Fruit fly (Drosophila melanogaster) whole organism, embryonic: ENCODE data around the gene fal.

ENCODE experiments used
- BEAF-32 ChIP-seq: fragments of 200-800 bp; sonication (Bioruptor generic); optimal IDR thresholded peaks from 3 replicates; lab custom pipeline; 2017; ENCODE audit warnings: missing biosample characterization, missing genetic modification characterization, mild to moderate bottlenecking, moderate library complexity, missing genetic modification reagents
- Blimp-1 ChIP-seq: fragments of 200-800 bp; sonication (Bioruptor generic); optimal IDR thresholded peaks from 3 replicates; lab custom pipeline; 2018; ENCODE audit warnings: missing biosample characterization, missing genetic modification characterization, mild to moderate bottlenecking, moderate library complexity, missing genetic modification reagents
- BtbVII ChIP-seq: fragments of 200-800 bp; sonication (Bioruptor generic); optimal IDR thresholded peaks from 3 replicates; lab custom pipeline; 2017; ENCODE audit warnings: missing biosample characterization, mild to moderate bottlenecking, missing genetic modification characterization
- CG12219 ChIP-seq: fragments of 200-800 bp; sonication (Bioruptor generic); optimal IDR thresholded peaks from 3 replicates; lab custom pipeline; 2018; ENCODE audit warnings: missing biosample characterization, mild to moderate bottlenecking, missing genetic modification characterization
- CG12942 ChIP-seq: fragments of 200-800 bp; sonication (Bioruptor generic); optimal IDR thresholded peaks from 3 replicates; lab custom pipeline; 2016; ENCODE audit warnings: missing biosample characterization, missing genetic modification characterization
- CG13424 ChIP-seq: fragments of 200-800 bp; sonication (Bioruptor generic); optimal IDR thresholded peaks from 2 replicates; lab custom pipeline; 2019; ENCODE audit warnings: missing biosample characterization, mild to moderate bottlenecking, missing genetic modification characterization, moderate library complexity
- CG15601 ChIP-seq: fragments of 200-800 bp; sonication (Bioruptor generic); optimal IDR thresholded peaks from 3 replicates; lab custom pipeline; 2019; ENCODE audit warnings: missing biosample characterization, mild to moderate bottlenecking, missing genetic modification characterization, moderate library complexity
- CG16863 ChIP-seq: fragments of 200-800 bp; sonication (Bioruptor generic); optimal IDR thresholded peaks from 3 replicates; lab custom pipeline; 2016; ENCODE audit warnings: missing biosample characterization, missing genetic modification characterization
- CG17359 ChIP-seq: fragments of 200-800 bp; sonication (Bioruptor generic); optimal IDR thresholded peaks from 3 replicates; lab custom pipeline; 2018; ENCODE audit warnings: missing biosample characterization, mild to moderate bottlenecking, missing genetic modification characterization, moderate library complexity
- CG4328 ChIP-seq: fragments of 200-800 bp; sonication (Bioruptor generic); optimal IDR thresholded peaks from 3 replicates; lab custom pipeline; 2017; ENCODE audit warnings: missing biosample characterization, missing genetic modification reagents, missing genetic modification characterization
- CG4820 ChIP-seq: fragments of 200-800 bp; sonication (Bioruptor generic); optimal IDR thresholded peaks from 3 replicates; lab custom pipeline; 2016; ENCODE audit warnings: missing biosample characterization, missing genetic modification characterization
- CG6765 ChIP-seq: fragments of 200-800 bp; sonication (Bioruptor generic); optimal IDR thresholded peaks from 3 replicates; lab custom pipeline; 2017; ENCODE audit warnings: missing biosample characterization, mild to moderate bottlenecking, missing genetic modification characterization
- CG7745 ChIP-seq: fragments of 200-800 bp; sonication (Bioruptor generic); optimal IDR thresholded peaks from 2 replicates; lab custom pipeline; 2018; ENCODE audit warnings: missing biosample characterization, mild to moderate bottlenecking, missing genetic modification characterization, moderate library complexity
- CG9876 ChIP-seq: fragments of 200-800 bp; sonication (Bioruptor generic); optimal IDR thresholded peaks from 2 replicates; lab custom pipeline; 2016; ENCODE audit warnings: missing biosample characterization, missing genetic modification characterization
- CrebB ChIP-seq: fragments of 200-800 bp; sonication (Bioruptor generic); optimal IDR thresholded peaks from 3 replicates; lab custom pipeline; 2018; ENCODE audit warnings: missing biosample characterization, mild to moderate bottlenecking, missing genetic modification characterization
- Dbx ChIP-seq: fragments of 200-800 bp; sonication (Bioruptor generic); IDR thresholded peaks from 3 replicates; pipeline ENCODE4 v1.3.6; 2022; ENCODE audit warnings: missing biosample characterization, missing genetic modification characterization
- Eip74EF ChIP-seq, 2 experiments: fragments of 200-800 bp in 1 of 2; fragments of >200 bp in 1 of 2; sonication (Bioruptor generic) in 1 of 2; optimal IDR thresholded peaks; 2 replicates each; lab custom pipeline; 2017 to 2019; ENCODE audit warnings: missing biosample characterization in 2 of 2, missing genetic modification characterization in 2 of 2, mild to moderate bottlenecking in 1 of 2, moderate library complexity in 1 of 2
- Ets65A ChIP-seq: fragments of 200-800 bp; sonication (Bioruptor generic); peaks from one replicate; lab custom pipeline; 2016; ENCODE audit warnings: missing biosample characterization, missing genetic modification characterization
- Fer3 ChIP-seq: fragments of 200-800 bp; sonication (Bioruptor generic); optimal IDR thresholded peaks from 2 replicates; lab custom pipeline; 2018; ENCODE audit warnings: missing biosample characterization, mild to moderate bottlenecking, missing genetic modification characterization, moderate library complexity
- Gsc ChIP-seq: fragments of 200-800 bp; sonication (Bioruptor generic); IDR thresholded peaks from 2 replicates; pipeline ENCODE4 v1.3.6; 2022; ENCODE audit warnings: missing biosample characterization, missing genetic modification characterization
- H2.0 ChIP-seq: fragments of 200-800 bp; sonication (Bioruptor generic); IDR thresholded peaks from 2 replicates; pipeline ENCODE4 v1.3.6; 2022; ENCODE audit warnings: missing biosample characterization, missing genetic modification characterization
- Hmr ChIP-seq: fragments of 200-800 bp; sonication (Bioruptor generic); optimal IDR thresholded peaks from 3 replicates; lab custom pipeline; 2017; ENCODE audit warnings: mild to moderate bottlenecking, missing biosample characterization, missing genetic modification reagents, missing genetic modification characterization
- Hmx ChIP-seq: fragments of 200-800 bp; sonication (Bioruptor generic); optimal IDR thresholded peaks from 2 replicates; lab custom pipeline; 2016; ENCODE audit warnings: missing biosample characterization, missing genetic modification characterization
- Meics ChIP-seq: fragments of 200-800 bp; sonication (Bioruptor generic); optimal IDR thresholded peaks from 2 replicates; lab custom pipeline; 2017; ENCODE audit warnings: missing biosample characterization, mild to moderate bottlenecking, missing genetic modification characterization
- Neu2 ChIP-seq: fragments of 200-800 bp; sonication (Bioruptor generic); optimal IDR thresholded peaks from 3 replicates; lab custom pipeline; 2016; ENCODE audit warnings: missing biosample characterization, missing genetic modification characterization, borderline replicate concordance
- Nf-YB ChIP-seq: fragments of 200-800 bp; sonication (Bioruptor generic); optimal IDR thresholded peaks from 3 replicates; lab custom pipeline; 2019; ENCODE audit warnings: missing biosample characterization, mild to moderate bottlenecking, missing genetic modification characterization, moderate library complexity
- bab2 ChIP-seq: fragments of 200-800 bp; sonication (Bioruptor generic); optimal IDR thresholded peaks from 2 replicates; lab custom pipeline; 2016; ENCODE audit warnings: missing biosample characterization, missing genetic modification characterization
- bcd ChIP-seq: fragments of 200-800 bp; sonication (Bioruptor generic); optimal IDR thresholded peaks from 2 replicates; lab custom pipeline; 2017; ENCODE audit warnings: missing biosample characterization, mild to moderate bottlenecking, missing genetic modification characterization
- bowl ChIP-seq: fragments of 200-800 bp; sonication (Bioruptor generic); IDR thresholded peaks from 2 replicates; pipeline ENCODE4 v1.3.6; 2022; ENCODE audit warnings: missing biosample characterization, missing genetic modification characterization
- chif ChIP-seq, 2 experiments: fragments of 200-800 bp; sonication (Bioruptor generic); optimal IDR thresholded peaks; 3 replicates each; lab custom pipeline; 2016; ENCODE audit warnings: missing biosample characterization in 2 of 2, missing genetic modification characterization in 2 of 2
- ci ChIP-seq: fragments of 200-800 bp; sonication (Bioruptor generic); IDR thresholded peaks from 3 replicates; pipeline ENCODE4 v1.3.6; 2022; ENCODE audit warnings: missing biosample characterization, missing genetic modification characterization
- gcm ChIP-seq: fragments of 200-800 bp; sonication (Bioruptor generic); optimal IDR thresholded peaks from 2 replicates; lab custom pipeline; 2019; ENCODE audit warnings: missing biosample characterization, mild to moderate bottlenecking, missing genetic modification characterization, moderate library complexity
- grn ChIP-seq: fragments of 200-800 bp; sonication (Bioruptor generic); optimal IDR thresholded peaks from 3 replicates; lab custom pipeline; 2017; ENCODE audit warnings: missing biosample characterization, missing genetic modification characterization
- hkb ChIP-seq, 2 experiments: fragments of 200-800 bp in 1 of 2; fragments of >200 bp in 1 of 2; sonication (Bioruptor generic) in 1 of 2; IDR thresholded peaks in 1 of 2; optimal IDR thresholded peaks in 1 of 2; 2 replicates each; pipeline versions ENCODE4 v1.3.6 to Lab custom; 2017 to 2022; ENCODE audit warnings: missing biosample characterization in 1 of 2, missing genetic modification characterization in 1 of 2
- lmd ChIP-seq: fragments of 200-800 bp; sonication (Bioruptor generic); IDR thresholded peaks from 2 replicates; pipeline ENCODE4 v1.3.6; 2022; ENCODE audit warnings: missing biosample characterization, missing genetic modification characterization
- mld ChIP-seq: fragments of 200-800 bp; sonication (Bioruptor generic); IDR thresholded peaks from 3 replicates; pipeline ENCODE4 v1.3.6; 2022; ENCODE audit warnings: missing biosample characterization, missing genetic modification characterization; ENCODE audit not compliant: partially characterized antibody
- nmo ChIP-seq: fragments of 200-800 bp; sonication (Bioruptor generic); optimal IDR thresholded peaks from 2 replicates; lab custom pipeline; 2018; ENCODE audit warnings: missing biosample characterization, mild to moderate bottlenecking, missing genetic modification characterization, moderate library complexity
- org-1 ChIP-seq: fragments of 200-800 bp; sonication (Bioruptor generic); optimal IDR thresholded peaks from 2 replicates; lab custom pipeline; 2017; ENCODE audit warnings: missing biosample characterization, missing genetic modification characterization
- prd ChIP-seq, 3 experiments: fragments of >200 bp in 2 of 3; fragments of 200-800 bp in 1 of 3; sonication (Bioruptor generic) in 1 of 3; optimal IDR thresholded peaks in 2 of 3; IDR thresholded peaks in 1 of 3; 2 replicates in 2 of 3; 3 replicates in 1 of 3; pipeline versions ENCODE4 v1.3.6 to Lab custom; 2017 to 2022; ENCODE audit warnings: missing biosample characterization in 1 of 3, missing genetic modification characterization in 1 of 3
- ranshi ChIP-seq: fragments of 200-800 bp; sonication (Bioruptor generic); IDR thresholded peaks from 2 replicates; pipeline ENCODE4 v1.3.6; 2022; ENCODE audit warnings: missing biosample characterization, missing genetic modification characterization
- sob ChIP-seq: fragments of 200-800 bp; sonication (Bioruptor generic); IDR thresholded peaks from 2 replicates; pipeline ENCODE4 v1.3.6; 2022; ENCODE audit warnings: missing biosample characterization, missing genetic modification characterization
- stc ChIP-seq: fragments of 200-800 bp; sonication (Bioruptor generic); IDR thresholded peaks from 2 replicates; pipeline ENCODE4 v1.3.6; 2022; ENCODE audit warnings: missing biosample characterization, missing genetic modification characterization
- tap ChIP-seq: fragments of 200-800 bp; optimal IDR thresholded peaks from 3 replicates; lab custom pipeline; 2019; ENCODE audit warnings: missing biosample characterization, mild to moderate bottlenecking, missing genetic modification characterization, moderate library complexity
- trem ChIP-seq: fragments of 200-800 bp; optimal IDR thresholded peaks from 3 replicates; lab custom pipeline; 2019; ENCODE audit warnings: missing biosample characterization, mild to moderate bottlenecking, missing genetic modification characterization, moderate library complexity
- ttk ChIP-seq: fragments of 200-800 bp; sonication (Bioruptor generic); IDR thresholded peaks from 2 replicates; pipeline ENCODE4 v2.1.2; 2022; ENCODE audit warnings: missing biosample characterization, missing genetic modification characterization
- tx ChIP-seq: fragments of 200-800 bp; sonication (Bioruptor generic); optimal IDR thresholded peaks from 2 replicates; lab custom pipeline; 2016; ENCODE audit warnings: missing biosample characterization, missing genetic modification characterization
- zf30C ChIP-seq: fragments of 200-800 bp; sonication (Bioruptor generic); optimal IDR thresholded peaks from 3 replicates; lab custom pipeline; 2018; ENCODE audit warnings: missing biosample characterization, mild to moderate bottlenecking, missing genetic modification characterization

The fal gene

dm6 chr3L:19254715-19255428 is 39.5 kb upstream of the fal start, which contains the start of the genes mRpL21 and rept (continued):
- peak; percentile 56 for TF ChIP-seq bab2 (GFP tag; lab: Kevin White, UChicago)
- TF ChIP-seq grn (GFP tag; lab: Kevin White, UChicago), result no peak
- peak; percentile 5; the same call in 1 of the 2 replicates for TF ChIP-seq ttk
- TF ChIP-seq Hmr, result peak; percentile 73
- TF ChIP-seq prd (optimal IDR thresholded peaks at IDR 0.05; lab: Kevin White, UChicago), result no peak
- 0 out of 3 replicates have a peak, but pooled peaks have one; percentile 27 for TF ChIP-seq prd (GFP tag; IDR thresholded peaks at IDR 0.05; lab: Robert Waterston, UW)
- TF ChIP-seq tap (tag; lab: Kevin White, UChicago), result peak; percentile 3
- peak; percentile 60 for TF ChIP-seq sob (GFP tag; lab: Robert Waterston, UW)
- no peak for TF ChIP-seq ranshi (GFP tag; lab: Robert Waterston, UW)
- TF ChIP-seq BEAF-32 (GFP tag; lab: Kevin White, UChicago), result peak; percentile 45
- TF ChIP-seq Meics (GFP tag; lab: Kevin White, UChicago), result peak; percentile 29
- TF ChIP-seq Neu2 (GFP tag; lab: Kevin White, UChicago), result no peak
- no peak for TF ChIP-seq CG4820 (GFP tag; lab: Kevin White, UChicago)
- TF ChIP-seq bowl, result no peak
- 0 out of 2 replicates have a peak, but pooled peaks have one; percentile 6 for TF ChIP-seq stc
- peak in 1 of 2 experiments; percentile 20 for TF ChIP-seq Eip74EF (GFP tag; optimal IDR thresholded peaks at IDR 0.05; lab: Kevin White, UChicago)
- peak; percentile 30; the same call in 1 of the 2 replicates for TF ChIP-seq lmd (GFP tag; lab: Robert Waterston, UW)
- peak; percentile 27 for TF ChIP-seq CG15601 (tag; lab: Kevin White, UChicago)
- TF ChIP-seq H2.0 (GFP tag; lab: Robert Waterston, UW), result peak; percentile 40
- no peak for TF ChIP-seq Gsc (GFP tag; lab: Robert Waterston, UW)
- TF ChIP-seq CrebB, result peak; percentile 47
- peak; percentile 70 for TF ChIP-seq nmo
- peak; percentile 50 for TF ChIP-seq tx (GFP tag; lab: Kevin White, UChicago)
- TF ChIP-seq org-1, result peak; percentile 29
- TF ChIP-seq BtbVII, result peak; percentile 7
- peak; percentile 53 for TF ChIP-seq trem (tag; lab: Kevin White, UChicago)
- TF ChIP-seq Nf-YB (GFP tag; lab: Kevin White, UChicago), result peak; percentile 5
- TF ChIP-seq CG16863 (GFP tag; lab: Kevin White, UChicago), result peak; percentile 17
- TF ChIP-seq CG13424 (tag; lab: Kevin White, UChicago), result peak; percentile 43
- TF ChIP-seq CG4328, result peak; percentile 9
- TF ChIP-seq Ets65A, result peak; percentile 94
- peak; percentile 28 for TF ChIP-seq CG12942 (GFP tag; lab: Kevin White, UChicago)
- TF ChIP-seq zf30C, result no peak
- peak; percentile 32 for TF ChIP-seq CG9876 (GFP tag; lab: Kevin White, UChicago)
- TF ChIP-seq bcd (GFP tag; lab: Kevin White, UChicago), result peak; percentile 45
- TF ChIP-seq Blimp-1 (GFP tag; lab: Kevin White, UChicago), result no peak
- TF ChIP-seq CG6765 (GFP tag; lab: Kevin White, UChicago), result peak; percentile 16
- no peak for TF ChIP-seq gcm (GFP tag; lab: Kevin White, UChicago)
- TF ChIP-seq Dbx (GFP tag; lab: Robert Waterston, UW), result peak; percentile 59
- TF ChIP-seq CG17359 (tag; lab: Kevin White, UChicago), result no peak
- peak; percentile 24 for TF ChIP-seq Fer3 (tag; lab: Kevin White, UChicago)
- no peak for TF ChIP-seq CG7745
- TF ChIP-seq mld (GFP tag; lab: Robert Waterston, UW), result no peak
- TF ChIP-seq chif (GFP tag; optimal IDR thresholded peaks at IDR 0.05; lab: Kevin White, UChicago), result peak in 1 of 2 experiments; percentile 4
- peak; percentile 14 for TF ChIP-seq CG12219 (GFP tag; lab: Kevin White, UChicago)
- TF ChIP-seq ci, result peak; percentile 47; the same call in 1 of the 3 replicates
- TF ChIP-seq hkb (optimal IDR thresholded peaks at IDR 0.05; lab: Kevin White, UChicago), result no peak
- 0 out of 2 replicates have a peak, but pooled peaks have one; percentile 17 for TF ChIP-seq hkb (GFP tag; IDR thresholded peaks at IDR 0.05; lab: Robert Waterston, UW)
- no peak for TF ChIP-seq Hmx
